Worm (Caenorhabditis elegans): ENCODE data around the gene cdkl-1.

DNA sequence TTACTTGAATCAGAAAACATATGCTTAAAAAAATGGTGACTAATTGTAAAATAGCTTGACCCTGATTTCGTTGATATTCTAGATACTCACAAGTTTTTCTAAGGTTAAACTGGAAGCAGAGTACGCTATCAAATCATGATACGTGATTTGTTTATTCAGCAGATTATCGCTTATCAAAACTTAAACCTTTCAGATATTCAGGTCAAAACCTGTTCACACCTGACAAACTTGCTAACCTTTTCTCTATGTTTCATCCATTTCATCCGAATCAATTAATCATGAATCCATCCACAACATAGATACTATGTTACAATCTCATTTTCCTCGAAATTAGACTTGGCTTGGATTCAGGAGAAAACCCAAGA, 49.1 kb downstream of the cdkl-1 start:
- TF ChIP-seq him-1 (tag; optimal IDR thresholded peaks at IDR 0.05): no peak
- no peak for TF ChIP-seq dao-5 (tag; optimal IDR thresholded peaks at IDR 0.05)
- no peak for TF ChIP-seq W03F9.2 (tag; optimal IDR thresholded peaks at IDR 0.05)
